Worm (Caenorhabditis elegans) whole organism, midembryonic: ENCODE measurements around the gene krr-1.

ENCODE experiments used
- flt-1 ChIP-seq: fragments of 200-800 bp; sonication (Bioruptor generic); IDR thresholded peaks from 2 replicates; pipeline ENCODE4 v1.3.6; 2022; ENCODE audit warnings: missing genetic modification characterization, missing compliant biosample characterization
- ztf-23 ChIP-seq: fragments of 200-800 bp; sonication (Bioruptor generic); IDR thresholded peaks from 2 replicates; pipeline ENCODE4 v1.3.6; 2022; ENCODE audit warnings: missing genetic modification reagents, missing genetic modification characterization, missing compliant biosample characterization

DNA sequence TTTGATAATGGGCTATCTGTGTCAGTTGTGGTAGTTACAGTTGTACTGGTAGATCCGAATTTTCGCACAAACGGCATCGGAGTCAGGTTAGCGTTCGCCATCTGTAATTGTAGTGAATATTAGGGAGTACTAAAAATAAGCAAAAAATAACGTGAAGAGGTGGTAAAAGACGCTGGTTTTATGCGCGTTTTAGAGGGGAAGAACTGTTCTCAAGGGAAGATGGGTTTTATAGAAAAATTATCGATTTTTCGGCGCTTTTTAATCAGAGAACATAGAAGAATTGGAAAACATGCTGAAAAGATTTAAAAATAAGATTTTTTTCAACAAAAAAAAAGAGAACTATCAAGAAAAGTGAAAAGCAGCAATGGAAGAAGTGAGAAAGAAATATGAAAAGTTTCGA is 7.8 kb upstream of the krr-1 start, which contains the start of gene C13F10.7:
- TF ChIP-seq ztf-23 (no peak), flt-1 (no peak)
